Comparison of ENCODE assay signal across 1 fruit fly cellular context in the genomic region with DNA sequence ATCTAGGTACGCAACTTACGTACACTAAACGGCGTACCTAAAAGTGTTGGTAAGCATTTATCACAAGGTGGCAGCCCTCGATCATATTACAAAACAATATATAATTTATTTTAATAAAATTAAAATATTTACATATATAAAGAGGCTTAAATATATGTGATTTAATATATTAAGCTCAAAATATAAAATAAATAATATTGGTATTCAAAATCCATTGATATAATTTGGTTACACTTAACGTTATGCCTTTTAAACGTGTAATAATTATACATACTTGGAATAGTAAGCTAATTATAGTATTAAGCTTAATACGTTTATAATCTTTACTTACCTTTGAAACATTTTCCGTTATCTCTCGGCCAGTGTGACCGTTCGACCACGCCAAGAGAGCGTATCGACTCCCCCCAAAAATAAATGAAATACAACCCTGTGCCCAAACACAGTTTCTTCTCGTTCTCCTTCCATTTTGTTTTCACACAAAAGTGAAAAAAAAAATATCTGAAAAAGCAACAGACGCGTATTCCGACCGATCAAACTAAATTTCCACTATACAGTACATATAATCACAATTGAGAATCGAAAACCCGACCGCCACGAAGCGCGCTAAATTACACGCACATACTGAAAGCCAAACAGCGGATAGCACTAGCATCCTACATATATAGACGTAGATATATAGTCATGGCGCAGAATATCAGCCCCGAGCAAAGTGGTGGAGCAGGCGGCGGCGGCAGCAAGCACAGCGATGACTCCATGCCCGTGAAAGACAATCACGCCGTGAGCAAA.
TF ChIP-seq lines count a peak whose summit lies in the region.

A gene (minus strand): TSS at position 30 of the 786 bp plus-strand sequence.
A gene (plus strand): TSS at position 428 of the 786 bp plus-strand sequence.

TF ChIP-seq in whole organism, embryonic, 481 proteins besides CTCF, POLR2A, EP300 and RAD21 (continued from another document and continues in another):
- TF ChIP-seq tna (GFP tag; IDR thresholded peaks at IDR 0.05; lab: Robert Waterston, UW; ENCODE audit: partially characterized antibody) (no peak), Fer1 (GFP tag; optimal IDR thresholded peaks at IDR 0.05; lab: Kevin White, UChicago) (peak; percentile 57), CG2678 (tag; optimal IDR thresholded peaks at IDR 0.05; lab: Kevin White, UChicago) (peak; percentile 57), tin (GFP tag; optimal IDR thresholded peaks at IDR 0.05; lab: Kevin White, UChicago) (peak; percentile 62), gro (GFP tag; optimal IDR thresholded peaks at IDR 0.05; lab: Kevin White, UChicago) (no peak), cwo (GFP tag; optimal IDR thresholded peaks at IDR 0.05; lab: Kevin White, UChicago) (peak; percentile 23), CG8924 (tag; optimal IDR thresholded peaks at IDR 0.05; lab: Kevin White, UChicago) (peak; percentile 63), Ets97D (GFP tag; optimal IDR thresholded peaks at IDR 0.05; lab: Kevin White, UChicago) (peak; percentile 88), CG14710 (tag; optimal IDR thresholded peaks at IDR 0.05; lab: Kevin White, UChicago) (peak; percentile 82), HLHmδ (GFP tag; optimal IDR thresholded peaks at IDR 0.05; lab: Kevin White, UChicago) (no peak), CG3726 (GFP tag; IDR thresholded peaks at IDR 0.05; lab: Robert Waterston, UW) (no peak), Kr (GFP tag; optimal IDR thresholded peaks at IDR 0.05; lab: Kevin White, UChicago) (no peak), MBD-R2 (GFP tag; IDR thresholded peaks at IDR 0.05; lab: Robert Waterston, UW) (peak; percentile 50), dmrt11E (tag; optimal IDR thresholded peaks at IDR 0.05; lab: Kevin White, UChicago) (peak; percentile 56), Fer3 (tag; optimal IDR thresholded peaks at IDR 0.05; lab: Kevin White, UChicago) (peak; percentile 27), ftz-f1 (GFP tag; optimal IDR thresholded peaks at IDR 0.05; lab: Kevin White, UChicago) (peak; percentile 25), CG17385 (GFP tag; optimal IDR thresholded peaks at IDR 0.05; lab: Kevin White, UChicago) (peak; percentile 29), CG2116 (GFP tag; optimal IDR thresholded peaks at IDR 0.05; lab: Kevin White, UChicago) (peak; percentile 99), E2f2 (GFP tag; IDR thresholded peaks at IDR 0.05; lab: Robert Waterston, UW) (peak; percentile 49; the same call in 1 of the 2 replicates), Nf-YB (GFP tag; optimal IDR thresholded peaks at IDR 0.05; lab: Kevin White, UChicago) (peak; percentile 15), D19A (tag; optimal IDR thresholded peaks at IDR 0.05; lab: Kevin White, UChicago) (peak; percentile 35), E2f1 (GFP tag; IDR thresholded peaks at IDR 0.05; lab: Robert Waterston, UW) (0 out of 2 replicates have a peak, but pooled peaks have one; percentile 23), NfI (GFP tag; optimal IDR thresholded peaks at IDR 0.05; lab: Kevin White, UChicago) (peak; percentile 60), caup (GFP tag; optimal IDR thresholded peaks at IDR 0.05; lab: Kevin White, UChicago; ENCODE audit: severe bottlenecking) (peak; percentile 47), CG10462 (GFP tag; optimal IDR thresholded peaks at IDR 0.05; lab: Kevin White, UChicago) (peak; percentile 30), Gug (GFP tag; IDR thresholded peaks at IDR 0.05; lab: Robert Waterston, UW) (no peak; the same call in 3 of the 4 replicates), Hr51 (GFP tag; optimal IDR thresholded peaks at IDR 0.05; lab: Kevin White, UChicago) (peak in 1 of 2 experiments; percentile 49), fd96Cb (tag; optimal IDR thresholded peaks at IDR 0.05; lab: Kevin White, UChicago) (peak; percentile 13), CG31441 (GFP tag; IDR thresholded peaks at IDR 0.05; lab: Robert Waterston, UW) (peak; percentile 63), CG18619 (GFP tag; optimal IDR thresholded peaks at IDR 0.05; lab: Kevin White, UChicago) (peak; percentile 21), pan (optimal IDR thresholded peaks at IDR 0.05; lab: Kevin White, UChicago) (no peak), pan (GFP tag; optimal IDR thresholded peaks at IDR 0.05 in 1 of 2, IDR thresholded peaks at IDR 0.05 in 1 of 2) (peak in 1 of 2 experiments; percentile 47), CG1603 (tag; optimal IDR thresholded peaks at IDR 0.05; lab: Kevin White, UChicago) (peak; percentile 71), Camta (GFP tag; optimal IDR thresholded peaks at IDR 0.05; lab: Kevin White, UChicago) (peak; percentile 29), CG2202 (tag; optimal IDR thresholded peaks at IDR 0.05; lab: Kevin White, UChicago) (no peak), Trl (optimal IDR thresholded peaks at IDR 0.05; lab: Kevin White, UChicago) (no peak), Trl (GFP tag; optimal IDR thresholded peaks at IDR 0.05; lab: Kevin White, UChicago) (peak; percentile 15), nmo (GFP tag; optimal IDR thresholded peaks at IDR 0.05; lab: Kevin White, UChicago) (peak; percentile 63), CG1647 (GFP tag; optimal IDR thresholded peaks at IDR 0.05; lab: Kevin White, UChicago) (no peak), Ssrp (tag; optimal IDR thresholded peaks at IDR 0.05; lab: Kevin White, UChicago) (peak; percentile 44), zen (tag; optimal IDR thresholded peaks at IDR 0.05; lab: Kevin White, UChicago) (peak; percentile 43), slbo (GFP tag; IDR thresholded peaks at IDR 0.05; lab: Robert Waterston, UW) (peak; percentile 60), gcm (GFP tag; optimal IDR thresholded peaks at IDR 0.05; lab: Kevin White, UChicago) (peak; percentile 23), crp (GFP tag; optimal IDR thresholded peaks at IDR 0.05; lab: Kevin White, UChicago) (peak in 1 of 2 experiments; percentile 33), CG4820 (GFP tag; optimal IDR thresholded peaks at IDR 0.05; lab: Kevin White, UChicago) (peak; percentile 42), Med (GFP tag; lab: Kevin White, UChicago) (peak; percentile 53), CG10543 (GFP tag; optimal IDR thresholded peaks at IDR 0.05; lab: Kevin White, UChicago) (peak; percentile 65), ato (GFP tag; IDR thresholded peaks at IDR 0.05; lab: Robert Waterston, UW; ENCODE audit: partially characterized antibody) (no peak), CG9437 (GFP tag; optimal IDR thresholded peaks at IDR 0.05; lab: Kevin White, UChicago) (peak; percentile 61), al (GFP tag; IDR thresholded peaks at IDR 0.05; lab: Robert Waterston, UW) (0 out of 2 replicates have a peak, but pooled peaks have one; percentile 29), ind (GFP tag; optimal IDR thresholded peaks at IDR 0.05; lab: Kevin White, UChicago) (peak; percentile 59), CG15696 (tag; optimal IDR thresholded peaks at IDR 0.05; lab: Kevin White, UChicago) (peak; percentile 9), Hsf (GFP tag; optimal IDR thresholded peaks at IDR 0.05; lab: Kevin White, UChicago) (peak; percentile 2), Scr (GFP tag; IDR thresholded peaks at IDR 0.05; lab: Robert Waterston, UW; ENCODE audit: partially characterized antibody) (0 out of 2 replicates have a peak, but pooled peaks have one; percentile 26), Ets65A (GFP tag; lab: Kevin White, UChicago) (peak; percentile 92), CG11456 (GFP tag; IDR thresholded peaks at IDR 0.05; lab: Robert Waterston, UW) (no peak; the same call in 2 of the 3 replicates), GATAe (GFP tag; conservative IDR thresholded peaks at IDR 0.05; lab: Robert Waterston, UW) (peak; percentile 55; the same call in 1 of the 2 replicates), CG30403 (GFP tag; optimal IDR thresholded peaks at IDR 0.05; lab: Kevin White, UChicago) (peak; percentile 60), exex (tag; optimal IDR thresholded peaks at IDR 0.05; lab: Kevin White, UChicago) (peak; percentile 26), CG31388 (GFP tag; optimal IDR thresholded peaks at IDR 0.05; lab: Kevin White, UChicago) (peak; percentile 29), bbx (GFP tag; IDR thresholded peaks at IDR 0.05; lab: Robert Waterston, UW; ENCODE audit: partially characterized antibody) (no peak), PHDP (tag; optimal IDR thresholded peaks at IDR 0.05; lab: Kevin White, UChicago) (peak; percentile 32), CG13296 (GFP tag; optimal IDR thresholded peaks at IDR 0.05; lab: Kevin White, UChicago) (peak; percentile 60), Max (GFP tag; optimal IDR thresholded peaks at IDR 0.05; lab: Kevin White, UChicago) (peak; percentile 35), CG30020 (tag; optimal IDR thresholded peaks at IDR 0.05; lab: Kevin White, UChicago) (peak; percentile 53), tup (GFP tag; optimal IDR thresholded peaks at IDR 0.05; lab: Kevin White, UChicago) (peak; percentile 7), chif (GFP tag; optimal IDR thresholded peaks at IDR 0.05; lab: Kevin White, UChicago) (peak in 1 of 2 experiments; percentile 9), CG6765 (GFP tag; optimal IDR thresholded peaks at IDR 0.05; lab: Kevin White, UChicago) (peak; percentile 17), CG3281 (GFP tag; optimal IDR thresholded peaks at IDR 0.05; lab: Kevin White, UChicago) (peak; percentile 48), Mad (GFP tag; optimal IDR thresholded peaks at IDR 0.05; lab: Kevin White, UChicago) (no peak), CG13424 (tag; optimal IDR thresholded peaks at IDR 0.05; lab: Kevin White, UChicago) (peak; percentile 61), CG11247 (GFP tag; IDR thresholded peaks at IDR 0.05; lab: Robert Waterston, UW) (no peak), Dbx (GFP tag; IDR thresholded peaks at IDR 0.05; lab: Robert Waterston, UW) (0 out of 3 replicates have a peak, but pooled peaks have one; percentile 37), ranshi (GFP tag; IDR thresholded peaks at IDR 0.05; lab: Robert Waterston, UW) (0 out of 2 replicates have a peak, but pooled peaks have one; percentile 3), CG1602 (GFP tag; optimal IDR thresholded peaks at IDR 0.05; lab: Kevin White, UChicago) (peak; percentile 48), zf30C (GFP tag; optimal IDR thresholded peaks at IDR 0.05; lab: Kevin White, UChicago) (peak; percentile 2), chn (GFP tag; optimal IDR thresholded peaks at IDR 0.05; lab: Kevin White, UChicago) (peak; percentile 25), CG42726 (GFP tag; IDR thresholded peaks at IDR 0.05; lab: Robert Waterston, UW; ENCODE audit: partially characterized antibody) (no peak), Xbp1 (GFP tag; optimal IDR thresholded peaks at IDR 0.05; lab: Kevin White, UChicago) (peak; percentile 66), pb (GFP tag; optimal IDR thresholded peaks at IDR 0.05; lab: Kevin White, UChicago) (no peak), kay (GFP tag; optimal IDR thresholded peaks at IDR 0.05; lab: Kevin White, UChicago) (peak; percentile 13), sqz (GFP tag; optimal IDR thresholded peaks at IDR 0.05; lab: Kevin White, UChicago) (peak; percentile 68), pho (GFP tag; optimal IDR thresholded peaks at IDR 0.05; lab: Kevin White, UChicago) (no peak), row (GFP tag; IDR thresholded peaks at IDR 0.05; lab: Robert Waterston, UW) (peak; percentile 63), HLH3B (GFP tag; IDR thresholded peaks at IDR 0.05; lab: Robert Waterston, UW) (0 out of 2 replicates have a peak, but pooled peaks have one; percentile 23), dysf (GFP tag; IDR thresholded peaks at IDR 0.05; lab: Robert Waterston, UW) (no peak), CG7839 (tag; optimal IDR thresholded peaks at IDR 0.05; lab: Kevin White, UChicago) (peak; percentile 53), Fer2 (tag; optimal IDR thresholded peaks at IDR 0.05; lab: Kevin White, UChicago) (peak; percentile 28), trem (tag; optimal IDR thresholded peaks at IDR 0.05; lab: Kevin White, UChicago) (peak; percentile 96), dpn (GFP tag; optimal IDR thresholded peaks at IDR 0.05; lab: Kevin White, UChicago) (peak; percentile 31 to 43), lbe (GFP tag; optimal IDR thresholded peaks at IDR 0.05; lab: Kevin White, UChicago) (peak; percentile 32), CG6175 (GFP tag; IDR thresholded peaks at IDR 0.05; lab: Robert Waterston, UW) (no peak), jing (GFP tag; optimal IDR thresholded peaks at IDR 0.05; lab: Kevin White, UChicago) (no peak), CG12659 (GFP tag; optimal IDR thresholded peaks at IDR 0.05; lab: Kevin White, UChicago) (peak; percentile 75), jumu (GFP tag; optimal IDR thresholded peaks at IDR 0.05; lab: Kevin White, UChicago) (peak; percentile 31), HLH54F (GFP tag; optimal IDR thresholded peaks at IDR 0.05; lab: Kevin White, UChicago) (peak; percentile 30), CG17361 (GFP tag; IDR thresholded peaks at IDR 0.05; lab: Robert Waterston, UW) (peak; percentile 73), odd (GFP tag; optimal IDR thresholded peaks at IDR 0.05; lab: Kevin White, UChicago) (peak; percentile 36), Opbp (GFP tag; IDR thresholded peaks at IDR 0.05; lab: Robert Waterston, UW; ENCODE audit: partially characterized antibody) (peak; percentile 37; the same call in 1 of the 3 replicates), Dad (GFP tag; optimal IDR thresholded peaks at IDR 0.05; lab: Kevin White, UChicago) (peak; percentile 24), vnd (GFP tag; IDR thresholded peaks at IDR 0.05; lab: Robert Waterston, UW; ENCODE audit: partially characterized antibody) (no peak), Dip2 (GFP tag; IDR thresholded peaks at IDR 0.05; lab: Robert Waterston, UW) (no peak), CG10267 (tag; optimal IDR thresholded peaks at IDR 0.05; lab: Kevin White, UChicago) (peak; percentile 91), CG15514 (GFP tag; optimal IDR thresholded peaks at IDR 0.05; lab: Kevin White, UChicago) (peak; percentile 66), Dek (tag; optimal IDR thresholded peaks at IDR 0.05; lab: Kevin White, UChicago) (peak; percentile 56), CG2120 (GFP tag; optimal IDR thresholded peaks at IDR 0.05; lab: Kevin White, UChicago) (peak; percentile 51), CG17359 (tag; optimal IDR thresholded peaks at IDR 0.05; lab: Kevin White, UChicago) (peak; percentile 76), zfh2 (GFP tag; optimal IDR thresholded peaks at IDR 0.05; lab: Kevin White, UChicago) (peak; percentile 22), CG34376 (GFP tag; optimal IDR thresholded peaks at IDR 0.05; lab: Kevin White, UChicago) (peak; percentile 5), CG1024 (GFP tag; IDR thresholded peaks at IDR 0.05; lab: Robert Waterston, UW) (no peak), CG2712 (tag; optimal IDR thresholded peaks at IDR 0.05; lab: Kevin White, UChicago) (peak; percentile 73), Gsc (GFP tag; IDR thresholded peaks at IDR 0.05; lab: Robert Waterston, UW) (no peak), onecut (GFP tag; IDR thresholded peaks at IDR 0.05; lab: Robert Waterston, UW) (peak; percentile 58), org-1 (GFP tag; optimal IDR thresholded peaks at IDR 0.05; lab: Kevin White, UChicago) (no peak), ttk (GFP tag; IDR thresholded peaks at IDR 0.05; lab: Robert Waterston, UW) (no peak; the same call in 1 of the 2 replicates), B-H2 (GFP tag; optimal IDR thresholded peaks at IDR 0.05; lab: Kevin White, UChicago) (peak; percentile 39), ac (GFP tag; optimal IDR thresholded peaks at IDR 0.05; lab: Kevin White, UChicago) (no peak), CG6254 (GFP tag; optimal IDR thresholded peaks at IDR 0.05; lab: Kevin White, UChicago) (no peak)
